Worm (Caenorhabditis elegans) whole organism, L4 larva: Measurements from ENCODE around the gene C28D4.5.
A peak's percentile ranks its signal among the peaks of the same experiment; 100 is the strongest.

ENCODE experiments used
- D1046.2 ChIP-seq: fragments of 200-800 bp; sonication (Bioruptor generic); IDR thresholded peaks from 2 replicates; pipeline ENCODE4 v1.3.6; 2022; ENCODE audit warnings: missing genetic modification characterization, missing compliant biosample characterization
- F44E2.7 ChIP-seq: fragments of 200-800 bp; sonication (Bioruptor generic); IDR thresholded peaks from 2 replicates; pipeline ENCODE4 v2.1.2; 2022; ENCODE audit warnings: missing genetic modification characterization, missing compliant biosample characterization
- T20F7.1 ChIP-seq: fragments of 200-800 bp; sonication (Bioruptor generic); optimal IDR thresholded peaks from 2 replicates; lab custom pipeline; 2018; ENCODE audit warnings: mild to moderate bottlenecking, missing genetic modification characterization, missing compliant biosample characterization
- T26A8.4 ChIP-seq: fragments of 200-800 bp; sonication (Bioruptor generic); IDR thresholded peaks from 2 replicates; pipeline ENCODE4 v1.3.6; 2022; ENCODE audit warnings: missing genetic modification characterization, missing compliant biosample characterization
- Y105C5A.15 ChIP-seq: fragments of 200-800 bp; sonication (Bioruptor generic); IDR thresholded peaks from 2 replicates; pipeline ENCODE4 v1.3.6; 2022; ENCODE audit warnings: missing genetic modification characterization, missing compliant biosample characterization
- Y75B8A.6 ChIP-seq: fragments of 200-800 bp; sonication (Bioruptor generic); IDR thresholded peaks from 2 replicates; pipeline ENCODE4 v1.3.6; 2022; ENCODE audit warnings: missing genetic modification reagents, missing genetic modification characterization, missing compliant biosample characterization
- aha-1 ChIP-seq: fragments of 150-350 bp; peaks from one replicate; lab custom pipeline; 2014; ENCODE audit warnings: missing biosample characterization, missing genetic modification characterization
- attf-4 ChIP-seq: sonication (generic microtip); optimal IDR thresholded peaks from 3 replicates; lab custom pipeline; 2017; ENCODE audit warnings: missing biosample characterization, missing genetic modification characterization
- ceh-28 ChIP-seq: fragments of 150-350 bp; optimal IDR thresholded peaks from 2 replicates; lab custom pipeline; 2014; ENCODE audit warnings: missing biosample characterization, missing genetic modification reagents, missing genetic modification characterization
- cey-2 ChIP-seq: sonication (generic microtip); optimal IDR thresholded peaks from 3 replicates; lab custom pipeline; 2017; ENCODE audit warnings: missing genetic modification characterization, mild to moderate bottlenecking, missing compliant biosample characterization, antibody characterized with exemption, borderline replicate concordance; ENCODE audit not compliant: insufficient read depth
- daf-16 ChIP-seq, 3 experiments: sonication (generic microtip); optimal IDR thresholded peaks; 2 replicates each; lab custom pipeline; 2016 to 2017; ENCODE audit warnings: missing genetic modification characterization in 3 of 3, missing genetic modification reagents in 3 of 3, mild to moderate bottlenecking in 2 of 3, missing compliant biosample characterization in 2 of 3, missing biosample characterization in 1 of 3, moderate library complexity in 1 of 3
- daf-19 ChIP-seq: fragments of 200-800 bp; sonication (Bioruptor generic); conservative IDR thresholded peaks from 2 replicates; pipeline ENCODE4 v1.3.6; 2022; ENCODE audit warnings: missing genetic modification characterization, missing compliant biosample characterization
- dmd-6 ChIP-seq: fragments of 200-800 bp; sonication (Bioruptor generic); IDR thresholded peaks from 2 replicates; pipeline ENCODE4 v1.3.6; 2022; ENCODE audit warnings: missing genetic modification reagents, missing genetic modification characterization, missing compliant biosample characterization
- dmd-9 ChIP-seq: fragments of 200-800 bp; sonication (Bioruptor generic); IDR thresholded peaks from 2 replicates; pipeline ENCODE4 v1.3.6; 2022; ENCODE audit warnings: missing genetic modification reagents, missing genetic modification characterization, missing compliant biosample characterization
- duxl-1 ChIP-seq: sonication (generic microtip); optimal IDR thresholded peaks from 2 replicates; lab custom pipeline; 2016; ENCODE audit warnings: mild to moderate bottlenecking, missing genetic modification characterization, moderate library complexity, missing compliant biosample characterization; ENCODE audit not compliant: poor library complexity
- dve-1 ChIP-seq: sonication (generic microtip); optimal IDR thresholded peaks from 2 replicates; lab custom pipeline; 2017; ENCODE audit warnings: antibody characterized with exemption, mild to moderate bottlenecking, missing genetic modification characterization, missing compliant biosample characterization; ENCODE audit not compliant: insufficient read depth
- egl-43 ChIP-seq: fragments of 200-800 bp; sonication (Bioruptor generic); IDR thresholded peaks from 2 replicates; pipeline ENCODE4 v1.3.6; 2022; ENCODE audit warnings: missing genetic modification reagents, missing genetic modification characterization, missing compliant biosample characterization
- hif-1 ChIP-seq, 2 experiments: sonication (generic microtip); optimal IDR thresholded peaks; 2 replicates each; lab custom pipeline; 2016 to 2017; ENCODE audit warnings: missing compliant biosample characterization in 2 of 2, missing genetic modification characterization in 2 of 2, missing genetic modification reagents in 2 of 2, missing genotype in 2 of 2, mild to moderate bottlenecking in 1 of 2
- hlh-11 ChIP-seq: fragments of 200-800 bp; sonication (Bioruptor generic); optimal IDR thresholded peaks from 2 replicates; lab custom pipeline; 2018; ENCODE audit warnings: mild to moderate bottlenecking, missing genetic modification characterization, missing compliant biosample characterization
- hlh-30 ChIP-seq: sonication (generic microtip); optimal IDR thresholded peaks from 2 replicates; lab custom pipeline; 2017; ENCODE audit warnings: antibody characterized with exemption, mild to moderate bottlenecking, missing genetic modification characterization, missing compliant biosample characterization; ENCODE audit not compliant: insufficient read depth
- hmg-1.1 ChIP-seq: fragments of 200-800 bp; sonication (Bioruptor generic); IDR thresholded peaks from 2 replicates; pipeline ENCODE4 v1.3.6; 2022; ENCODE audit warnings: missing genetic modification reagents, missing genetic modification characterization, missing compliant biosample characterization
- jun-1 ChIP-seq: fragments of 150-350 bp; optimal IDR thresholded peaks from 2 replicates; lab custom pipeline; 2014; ENCODE audit warnings: missing biosample characterization, missing genetic modification reagents, missing genetic modification characterization
- lin-1 ChIP-seq: fragments of 200-800 bp; sonication (Bioruptor generic); IDR thresholded peaks from 2 replicates; pipeline ENCODE4 v1.3.6; 2022; ENCODE audit warnings: missing genetic modification reagents, missing genetic modification characterization, missing compliant biosample characterization
- lin-39 ChIP-seq: fragments of 150-350 bp; optimal IDR thresholded peaks from 2 replicates; lab custom pipeline; 2014; ENCODE audit warnings: missing biosample characterization, missing genetic modification reagents, missing genetic modification characterization
- lir-3 ChIP-seq: sonication (generic microtip); optimal IDR thresholded peaks from 2 replicates; lab custom pipeline; 2016; ENCODE audit warnings: mild to moderate bottlenecking, missing genetic modification characterization, missing compliant biosample characterization
- lsy-2 ChIP-seq, 2 experiments: fragments of 150-350 bp in 1 of 2; sonication (generic microtip) in 1 of 2; optimal IDR thresholded peaks; 2 replicates each; lab custom pipeline; 2014 to 2017; ENCODE audit warnings: missing biosample characterization in 2 of 2, missing genetic modification characterization in 2 of 2
- mdl-1 ChIP-seq, 2 experiments: fragments of 150-350 bp in 1 of 2; sonication (generic microtip) in 1 of 2; optimal IDR thresholded peaks; 2 replicates each; lab custom pipeline; 2014 to 2017; ENCODE audit warnings: missing biosample characterization in 2 of 2, missing genetic modification characterization in 2 of 2
- mep-1 ChIP-seq: fragments of 150-350 bp; sonication (generic microtip); optimal IDR thresholded peaks from 3 replicates; lab custom pipeline; 2014; ENCODE audit warnings: missing biosample characterization, missing genetic modification characterization
- mxl-3 ChIP-seq: fragments of 200-800 bp; sonication (Bioruptor generic); optimal IDR thresholded peaks from 2 replicates; lab custom pipeline; 2018; ENCODE audit warnings: mild to moderate bottlenecking, missing genetic modification characterization, missing compliant biosample characterization
- nhr-11 ChIP-seq: fragments of 150-350 bp; optimal IDR thresholded peaks from 2 replicates; lab custom pipeline; 2014; ENCODE audit warnings: missing biosample characterization, missing genetic modification characterization
- nhr-28 ChIP-seq: fragments of 150-350 bp; optimal IDR thresholded peaks from 2 replicates; lab custom pipeline; 2014; ENCODE audit warnings: missing biosample characterization, missing genetic modification characterization
- nhr-76 ChIP-seq: fragments of 150-350 bp; optimal IDR thresholded peaks from 2 replicates; lab custom pipeline; 2014; ENCODE audit warnings: missing biosample characterization, missing genetic modification characterization
- nhr-77 ChIP-seq: fragments of 150-350 bp; optimal IDR thresholded peaks from 2 replicates; lab custom pipeline; 2014; ENCODE audit warnings: missing biosample characterization, missing genetic modification characterization
- php-3 ChIP-seq: fragments of 200-800 bp; sonication (Bioruptor generic); IDR thresholded peaks from 2 replicates; pipeline ENCODE4 v1.3.6; 2022; ENCODE audit warnings: missing genetic modification reagents, missing genetic modification characterization, missing compliant biosample characterization
- pqm-1 ChIP-seq: sonication (generic microtip); optimal IDR thresholded peaks from 2 replicates; lab custom pipeline; 2017; ENCODE audit warnings: missing biosample characterization, missing genetic modification characterization
- rbr-2 ChIP-seq: sonication (generic microtip); optimal IDR thresholded peaks from 2 replicates; lab custom pipeline; 2016; ENCODE audit warnings: missing genotype, missing genetic modification characterization, missing compliant biosample characterization
- saeg-2 ChIP-seq: fragments of 200-800 bp; sonication (Bioruptor generic); IDR thresholded peaks from 2 replicates; pipeline ENCODE4 v1.3.6; 2022; ENCODE audit warnings: missing genetic modification reagents, missing genetic modification characterization, missing compliant biosample characterization
- tag-97 ChIP-seq: fragments of 200-800 bp; sonication (Bioruptor generic); IDR thresholded peaks from 2 replicates; pipeline ENCODE4 v1.3.6; 2022; ENCODE audit warnings: missing genetic modification characterization, missing compliant biosample characterization
- zfp-2 ChIP-seq: sonication (generic microtip); optimal IDR thresholded peaks from 2 replicates; lab custom pipeline; 2016; ENCODE audit warnings: mild to moderate bottlenecking, missing genetic modification characterization, missing compliant biosample characterization
- zfp-3 ChIP-seq: fragments of 200-800 bp; sonication (Bioruptor generic); conservative IDR thresholded peaks from 2 replicates; pipeline ENCODE4 v1.3.6; 2022; ENCODE audit warnings: missing genetic modification reagents, missing genetic modification characterization, missing compliant biosample characterization
- zip-2 ChIP-seq: fragments of 150-350 bp; optimal IDR thresholded peaks from 2 replicates; lab custom pipeline; 2014; ENCODE audit warnings: missing biosample characterization, missing genetic modification characterization

Gene C28D4.5

ce11 chrIV:9762667-9763173, 16.1 kb upstream of the C28D4.5 start:
- TF ChIP-seq lin-1 (GFP tag; lab: Robert Waterston, UW) (peak; percentile 75; the same call in 1 of the 2 replicates), dmd-9 (GFP tag; lab: Robert Waterston, UW) (no peak), daf-16 (GFP tag; optimal IDR thresholded peaks at IDR 0.05; lab: Kevin White, UChicago) (no peak), daf-16 (tag; optimal IDR thresholded peaks at IDR 0.05; lab: Kevin White, UChicago) (peak; percentile 39), D1046.2 (GFP tag; lab: Robert Waterston, UW) (no peak), nhr-11 (tag; lab: Kevin White, UChicago) (no peak), dmd-6 (GFP tag; lab: Robert Waterston, UW) (peak; percentile 38; the same call in 1 of the 2 replicates), php-3 (peak; percentile 91), Y105C5A.15 (GFP tag; lab: Robert Waterston, UW) (no peak), dve-1 (tag; lab: Kevin White, UChicago) (peak; percentile 59), pqm-1 (peak; percentile 40), mdl-1 (tag; optimal IDR thresholded peaks at IDR 0.05; lab: Kevin White, UChicago) (peak in 1 of 2 experiments; percentile 31), zfp-3 (GFP tag; lab: Robert Waterston, UW) (no peak), nhr-28 (tag; lab: Kevin White, UChicago) (peak; percentile 31), aha-1 (peak; percentile 89), hlh-11 (peak; percentile 48), lin-39 (tag; lab: Kevin White, UChicago) (no peak), nhr-77 (no peak)

ce11 chrIV:9761751-9762150, 15.1 kb upstream of the C28D4.5 start:
- TF ChIP-seq dve-1 (tag; lab: Kevin White, UChicago) (peak; percentile 19), T20F7.1 (GFP tag; lab: Kevin White, UChicago) (peak; percentile 19), aha-1 (peak; percentile 46), hlh-11 (peak; percentile 21), lsy-2 (tag; optimal IDR thresholded peaks at IDR 0.05; lab: Kevin White, UChicago) (no peak), hlh-30 (tag; lab: Kevin White, UChicago) (peak; percentile 67)

ce11 chrIV:9757425-9757740, 10.7 kb upstream of the C28D4.5 start, which contains the start of gene nhr-97:
nhr-97 (plus strand) TSS chrIV:9757641.
- TF ChIP-seq saeg-2 (no peak), T26A8.4 (GFP tag; lab: Robert Waterston, UW) (no peak), duxl-1 (no peak), rbr-2 (tag; lab: Kevin White, UChicago) (no peak), cey-2 (tag; lab: Kevin White, UChicago) (no peak), egl-43 (GFP tag; lab: Robert Waterston, UW) (no peak), mxl-3 (GFP tag; lab: Kevin White, UChicago) (no peak), daf-16 (GFP tag; optimal IDR thresholded peaks at IDR 0.05; lab: Kevin White, UChicago) (no peak), daf-16 (tag; optimal IDR thresholded peaks at IDR 0.05; lab: Kevin White, UChicago) (no peak), zfp-2 (tag; lab: Kevin White, UChicago) (no peak), nhr-28 (tag; lab: Kevin White, UChicago) (no peak), hif-1 (tag; optimal IDR thresholded peaks at IDR 0.05; lab: Kevin White, UChicago) (no peak), aha-1 (no peak), pqm-1 (no peak), ceh-28 (tag; lab: Kevin White, UChicago) (no peak)

ce11 chrIV:9756647-9757424, 10.2 kb upstream of the C28D4.5 start:
- TF ChIP-seq daf-19: no peak
- TF ChIP-seq pqm-1: peak; percentile 60
- no peak for TF ChIP-seq lir-3 (tag; lab: Kevin White, UChicago)
- no peak for TF ChIP-seq dmd-9 (GFP tag; lab: Robert Waterston, UW)
- peak; percentile 69 for TF ChIP-seq hlh-11
- TF ChIP-seq zip-2 (tag; lab: Kevin White, UChicago): no peak
- no peak for TF ChIP-seq nhr-76 (tag; lab: Kevin White, UChicago)
- no peak for TF ChIP-seq F44E2.7 (GFP tag; lab: Robert Waterston, UW)
- TF ChIP-seq lin-39 (tag; lab: Kevin White, UChicago): no peak
- TF ChIP-seq Y75B8A.6 (GFP tag; lab: Robert Waterston, UW): no peak
- no peak for TF ChIP-seq jun-1
- TF ChIP-seq mep-1 (tag; lab: Kevin White, UChicago): peak; percentile 39
- no peak for TF ChIP-seq tag-97 (GFP tag; lab: Robert Waterston, UW)
- no peak for TF ChIP-seq nhr-11 (tag; lab: Kevin White, UChicago)
- TF ChIP-seq egl-43 (GFP tag; lab: Robert Waterston, UW): no peak
- TF ChIP-seq hmg-1.1: 0 out of 2 replicates have a peak, but pooled peaks have one; percentile 15
- TF ChIP-seq duxl-1: no peak
- no peak for TF ChIP-seq attf-4 (tag; lab: Kevin White, UChicago)
- TF ChIP-seq daf-16 (GFP tag; optimal IDR thresholded peaks at IDR 0.05; lab: Kevin White, UChicago): no peak
- TF ChIP-seq daf-16 (tag; optimal IDR thresholded peaks at IDR 0.05; lab: Kevin White, UChicago): peak; percentile 56
